Worm (Caenorhabditis elegans): ENCODE data around the gene pfkb-1.2.

ce11 chrIV:5962219-5962945 lies 20.7 kb downstream of the pfkb-1.2 start, which contains the start of gene K02B2.6:
- no peak for TF ChIP-seq nhr-11 (tag; optimal IDR thresholded peaks at IDR 0.05)
- TF ChIP-seq ceh-82 (tag; optimal IDR thresholded peaks at IDR 0.05), result no peak

Data from whole organism, L2 larva.